Worm (Caenorhabditis elegans) whole organism, L1 larva: ENCODE results near the gene twk-33.

Experiments used
- C16A3.4 ChIP-seq: fragments of 150-350 bp; optimal IDR thresholded peaks from 2 replicates; lab custom pipeline; 2014; ENCODE audit warnings: missing biosample characterization, missing genetic modification characterization
- F16B12.6 ChIP-seq: fragments of 150-350 bp; optimal IDR thresholded peaks from 2 replicates; lab custom pipeline; 2014; ENCODE audit warnings: missing biosample characterization, missing genetic modification characterization
- Y116A8C.19 ChIP-seq: sonication (generic microtip); optimal IDR thresholded peaks from 2 replicates; lab custom pipeline; 2016; ENCODE audit warnings: missing compliant biosample characterization, missing genetic modification characterization, borderline replicate concordance
- alr-1 ChIP-seq: fragments of 200-800 bp; sonication (Bioruptor generic); optimal IDR thresholded peaks from 2 replicates; lab custom pipeline; 2018; ENCODE audit warnings: borderline replicate concordance, mild to moderate bottlenecking, missing genetic modification characterization, missing compliant biosample characterization
- aly-2 ChIP-seq: fragments of 150-350 bp; optimal IDR thresholded peaks from 2 replicates; lab custom pipeline; 2014; ENCODE audit warnings: missing biosample characterization, missing genetic modification characterization
- ceh-8 ChIP-seq: fragments of 200-800 bp; sonication (Bioruptor generic); optimal IDR thresholded peaks from 2 replicates; lab custom pipeline; 2018; ENCODE audit warnings: mild to moderate bottlenecking, missing genetic modification characterization, moderate library complexity, missing compliant biosample characterization
- ceh-90 ChIP-seq: sonication (generic microtip); optimal IDR thresholded peaks from 2 replicates; lab custom pipeline; 2016; ENCODE audit warnings: missing genetic modification characterization, missing compliant biosample characterization
- ces-1 ChIP-seq: fragments of 150-350 bp; optimal IDR thresholded peaks from 2 replicates; lab custom pipeline; 2014; ENCODE audit warnings: missing biosample characterization, missing genetic modification reagents, missing genetic modification characterization
- dpl-1 ChIP-seq, 3 experiments: fragments of 150-350 bp in 2 of 3; sonication (generic microtip) in 1 of 3; optimal IDR thresholded peaks; 2 replicates each; lab custom pipeline; 2014 to 2017; ENCODE audit warnings: missing biosample characterization in 3 of 3, missing genetic modification characterization in 3 of 3, missing genetic modification reagents in 3 of 3
- efl-3 ChIP-seq: fragments of 200-800 bp; sonication (Bioruptor generic); optimal IDR thresholded peaks from 2 replicates; lab custom pipeline; 2018; ENCODE audit warnings: mild to moderate bottlenecking, missing genetic modification characterization, missing compliant biosample characterization
- egl-13 ChIP-seq: sonication (generic microtip); optimal IDR thresholded peaks from 2 replicates; lab custom pipeline; 2016; ENCODE audit warnings: missing genotype, missing genetic modification reagents, missing genetic modification characterization, missing compliant biosample characterization
- egl-27 ChIP-seq, 2 experiments: fragments of 150-350 bp in 1 of 2; sonication (generic microtip); optimal IDR thresholded peaks; 3 replicates each; lab custom pipeline; 2017 to 2018; ENCODE audit warnings: missing biosample characterization in 2 of 2, missing genetic modification characterization in 2 of 2, missing genetic modification reagents in 2 of 2
- elt-2 ChIP-seq: sonication (generic microtip); optimal IDR thresholded peaks from 2 replicates; lab custom pipeline; 2016; ENCODE audit warnings: missing genetic modification characterization, mild to moderate bottlenecking, inconsistent platforms, missing compliant biosample characterization, missing genetic modification reagents
- elt-3 ChIP-seq, 6 experiments: fragments of 150-350 bp in 1 of 6; sonication (generic microtip); optimal IDR thresholded peaks; 2 replicates each; lab custom pipeline; 2017 to 2018; ENCODE audit warnings: missing biosample characterization in 6 of 6, missing genetic modification characterization in 6 of 6, inconsistent platforms in 1 of 6
- fkh-10 ChIP-seq: sonication (generic microtip); optimal IDR thresholded peaks from 2 replicates; lab custom pipeline; 2017; ENCODE audit warnings: missing biosample characterization, missing genetic modification reagents, missing genetic modification characterization
- hlh-17 ChIP-seq: fragments of 200-800 bp; sonication (Bioruptor generic); optimal IDR thresholded peaks from 2 replicates; lab custom pipeline; 2018; ENCODE audit warnings: missing genetic modification characterization, mild to moderate bottlenecking, missing compliant biosample characterization, moderate library complexity, borderline replicate concordance
- jun-1 ChIP-seq: fragments of 150-350 bp; optimal IDR thresholded peaks from 2 replicates; lab custom pipeline; 2014; ENCODE audit warnings: missing biosample characterization, missing genetic modification reagents, missing genetic modification characterization
- lin-13 ChIP-seq: fragments of 150-350 bp; optimal IDR thresholded peaks from 2 replicates; lab custom pipeline; 2014; ENCODE audit warnings: missing biosample characterization, missing genetic modification reagents, missing genetic modification characterization
- lin-15B ChIP-seq: fragments of 150-350 bp; sonication (generic microtip); optimal IDR thresholded peaks from 3 replicates; lab custom pipeline; 2014; ENCODE audit warnings: missing biosample characterization, missing genetic modification characterization
- lin-35 ChIP-seq, 2 experiments: fragments of 150-350 bp; optimal IDR thresholded peaks; 2 replicates each; lab custom pipeline; 2014; ENCODE audit warnings: missing biosample characterization in 2 of 2, missing genetic modification characterization in 2 of 2, missing genetic modification reagents in 2 of 2
- lin-39 ChIP-seq: fragments of 150-350 bp; optimal IDR thresholded peaks from 2 replicates; lab custom pipeline; 2014; ENCODE audit warnings: missing biosample characterization, missing genetic modification reagents, missing genetic modification characterization
- lir-3 ChIP-seq: sonication (generic microtip); optimal IDR thresholded peaks from 2 replicates; lab custom pipeline; 2016; ENCODE audit warnings: mild to moderate bottlenecking, missing genetic modification characterization, moderate library complexity, missing compliant biosample characterization; ENCODE audit not compliant: poor library complexity
- nhr-19 ChIP-seq: fragments of 200-800 bp; sonication (Bioruptor generic); conservative IDR thresholded peaks from 2 replicates; pipeline ENCODE4 v1.3.6; 2022; ENCODE audit warnings: missing genetic modification characterization, missing compliant biosample characterization
- nhr-47 ChIP-seq: sonication (generic microtip); optimal IDR thresholded peaks from 2 replicates; lab custom pipeline; 2016; ENCODE audit warnings: mild to moderate bottlenecking, missing genetic modification characterization, moderate library complexity, missing compliant biosample characterization
- nhr-84 ChIP-seq: sonication (generic microtip); optimal IDR thresholded peaks from 2 replicates; lab custom pipeline; 2017; ENCODE audit warnings: missing biosample characterization, missing genetic modification characterization
- pag-3 ChIP-seq: sonication (generic microtip); optimal IDR thresholded peaks from 2 replicates; lab custom pipeline; 2017; ENCODE audit warnings: missing genetic modification characterization, mild to moderate bottlenecking, missing compliant biosample characterization, antibody characterized with exemption, borderline replicate concordance; ENCODE audit not compliant: insufficient read depth
- pqm-1 ChIP-seq: sonication (generic microtip); optimal IDR thresholded peaks from 3 replicates; lab custom pipeline; 2017; ENCODE audit warnings: missing biosample characterization, missing genetic modification characterization
- rnt-1 ChIP-seq: sonication (generic microtip); optimal IDR thresholded peaks from 2 replicates; lab custom pipeline; 2016; ENCODE audit warnings: mild to moderate bottlenecking, missing genetic modification characterization, moderate library complexity, missing compliant biosample characterization
- skn-1 ChIP-seq: fragments of 150-350 bp; optimal IDR thresholded peaks from 2 replicates; lab custom pipeline; 2014; ENCODE audit warnings: missing biosample characterization, missing genetic modification characterization
- snpc-4 ChIP-seq: fragments of 150-350 bp; optimal IDR thresholded peaks from 2 replicates; lab custom pipeline; 2014; ENCODE audit warnings: missing biosample characterization, missing genetic modification characterization
- snu-23 ChIP-seq: sonication (generic microtip); optimal IDR thresholded peaks from 2 replicates; lab custom pipeline; 2016; ENCODE audit warnings: missing genetic modification characterization, missing compliant biosample characterization
- sptf-1 ChIP-seq: fragments of 150-350 bp; optimal IDR thresholded peaks from 2 replicates; lab custom pipeline; 2014; ENCODE audit warnings: missing biosample characterization, missing genetic modification characterization
- swsn-7 ChIP-seq: sonication (generic microtip); optimal IDR thresholded peaks from 2 replicates; lab custom pipeline; 2016; ENCODE audit warnings: missing genetic modification characterization, missing compliant biosample characterization
- tlp-1 ChIP-seq: fragments of 150-350 bp; optimal IDR thresholded peaks from 2 replicates; lab custom pipeline; 2014; ENCODE audit warnings: missing biosample characterization, missing genetic modification characterization
- zag-1 ChIP-seq: fragments of 150-350 bp; optimal IDR thresholded peaks from 2 replicates; lab custom pipeline; 2014; ENCODE audit warnings: missing biosample characterization, missing genetic modification characterization
- zip-4 ChIP-seq: fragments of 200-800 bp; sonication (Bioruptor generic); optimal IDR thresholded peaks from 2 replicates; lab custom pipeline; 2018; ENCODE audit warnings: mild to moderate bottlenecking, missing genetic modification characterization, moderate library complexity, missing compliant biosample characterization
- ztf-11 ChIP-seq, 2 experiments: sonication (generic microtip); optimal IDR thresholded peaks; 2 replicates each; lab custom pipeline; 2016 to 2017; ENCODE audit warnings: missing genetic modification characterization in 2 of 2, missing biosample characterization in 1 of 2, missing compliant biosample characterization in 1 of 2

twk-33 gene

ce11 chrV:17714330-17714729 is at the start of gene twk-33:
twk-33 (minus strand) TSS chrV:17714377.
- TF ChIP-seq F16B12.6 (tag; lab: Kevin White, UChicago) (no peak), lir-3 (no peak), rnt-1 (tag; lab: Kevin White, UChicago) (no peak), lin-39 (tag; lab: Kevin White, UChicago) (no peak), snu-23 (no peak), ces-1 (GFP tag; lab: Kevin White, UChicago) (no peak), Y116A8C.19 (no peak), lin-35 (GFP tag; optimal IDR thresholded peaks at IDR 0.05; lab: Kevin White, UChicago) (no peak), lin-13 (GFP tag; lab: Kevin White, UChicago) (no peak), zip-4 (GFP tag; lab: Kevin White, UChicago) (no peak), swsn-7 (tag; lab: Kevin White, UChicago) (no peak), elt-3 (tag; optimal IDR thresholded peaks at IDR 0.05; lab: Kevin White, UChicago) (peak in 1 of 6 experiments; percentile 63), ceh-8 (GFP tag; lab: Kevin White, UChicago) (no peak), hlh-17 (no peak), egl-27 (tag; optimal IDR thresholded peaks at IDR 0.05; lab: Kevin White, UChicago) (no peak), nhr-47 (tag; lab: Kevin White, UChicago) (no peak), nhr-19 (GFP tag; lab: Robert Waterston, UW) (no peak), snpc-4 (tag; lab: Kevin White, UChicago) (no peak), dpl-1 (GFP tag; optimal IDR thresholded peaks at IDR 0.05; lab: Kevin White, UChicago) (no peak), jun-1 (tag; lab: Kevin White, UChicago) (peak; percentile 49), tlp-1 (tag; lab: Kevin White, UChicago) (peak; percentile 40), efl-3 (no peak), lin-15B (tag; lab: Kevin White, UChicago) (no peak), pag-3 (tag; lab: Kevin White, UChicago) (no peak), fkh-10 (GFP tag; lab: Kevin White, UChicago) (no peak), ceh-90 (no peak), aly-2 (tag; lab: Kevin White, UChicago) (no peak), nhr-84 (tag; lab: Kevin White, UChicago) (no peak), pqm-1 (tag; lab: Kevin White, UChicago) (peak; percentile 95), egl-13 (tag; lab: Kevin White, UChicago) (no peak), alr-1 (no peak), elt-2 (tag; lab: Kevin White, UChicago) (peak; percentile 96)
- TF ChIP-seq, all 84 proteins: peak for 5

- TF ChIP-seq sptf-1 (tag; lab: Kevin White, UChicago) (no peak), snpc-4 (tag; lab: Kevin White, UChicago) (no peak), elt-2 (tag; lab: Kevin White, UChicago) (no peak), skn-1 (tag; lab: Kevin White, UChicago) (no peak)
These were observed 41.4 kb upstream of the twk-33 start, which contains the start of gene pgp-9 for ce11 chrV:17755592-17755991. pgp-9 (plus strand) TSS chrV:17755892.

ce11 chrV:17754999-17755398 is 40.8 kb upstream of the twk-33 start:
- TF ChIP-seq pqm-1 (tag; lab: Kevin White, UChicago) = no peak
- no peak for TF ChIP-seq alr-1
- TF ChIP-seq tlp-1 (tag; lab: Kevin White, UChicago) = peak; percentile 32
- no peak for TF ChIP-seq lin-13 (GFP tag; lab: Kevin White, UChicago)
- no peak for TF ChIP-seq elt-3 (tag; optimal IDR thresholded peaks at IDR 0.05; lab: Kevin White, UChicago)
- TF ChIP-seq zag-1 (tag; lab: Kevin White, UChicago) = no peak
- TF ChIP-seq F16B12.6 (tag; lab: Kevin White, UChicago) = no peak
- peak; percentile 52 for TF ChIP-seq elt-2 (tag; lab: Kevin White, UChicago)
- no peak for TF ChIP-seq C16A3.4 (tag; lab: Kevin White, UChicago)
- no peak for TF ChIP-seq ztf-11 (tag; optimal IDR thresholded peaks at IDR 0.05; lab: Kevin White, UChicago)
- TF ChIP-seq skn-1 (tag; lab: Kevin White, UChicago) = no peak
